Worm (Caenorhabditis elegans): ENCODE measurements around the gene W04G3.10.

The W04G3.10 gene

DNA sequence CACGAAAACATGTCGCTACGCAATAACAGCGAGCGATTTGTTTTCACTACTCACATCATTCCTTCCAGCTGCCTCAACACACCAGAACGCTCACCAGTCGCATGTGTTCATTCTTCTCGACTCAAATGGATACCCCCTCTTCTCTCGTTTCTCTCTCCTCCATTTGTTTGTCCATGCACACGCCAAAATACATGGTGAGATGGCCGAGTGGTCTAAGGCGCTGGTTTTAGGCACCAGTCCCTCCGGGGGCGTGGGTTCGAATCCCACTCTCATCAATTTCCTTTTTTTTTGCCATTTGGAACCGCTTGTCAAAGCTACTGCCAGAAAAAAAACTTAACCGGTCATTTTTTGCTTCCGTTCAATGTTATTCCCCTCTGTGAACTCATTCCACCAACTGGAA, 17.4 kb upstream of the W04G3.10 start (continued):
- TF ChIP-seq nhr-12 (tag; optimal IDR thresholded peaks at IDR 0.05) (no peak), ceh-28 (tag; optimal IDR thresholded peaks at IDR 0.05) (peak; percentile 67), unc-39 (tag; optimal IDR thresholded peaks at IDR 0.05) (no peak), pqm-1 (tag; optimal IDR thresholded peaks at IDR 0.05) (peak; percentile 19), mml-1 (tag; optimal IDR thresholded peaks at IDR 0.05) (no peak), ztf-11 (tag; optimal IDR thresholded peaks at IDR 0.05) (no peak), ceh-9 (tag; optimal IDR thresholded peaks at IDR 0.05) (no peak), ama-1 (optimal IDR thresholded peaks at IDR 0.05) (no peak), egl-27 (tag; optimal IDR thresholded peaks at IDR 0.05) (peak; percentile 6), elt-3 (tag; optimal IDR thresholded peaks at IDR 0.05) (peak in 1 of 3 experiments; percentile 58), mdl-1 (tag; optimal IDR thresholded peaks at IDR 0.05) (no peak), ceh-82 (tag; optimal IDR thresholded peaks at IDR 0.05) (peak; percentile 80), nhr-77 (tag; optimal IDR thresholded peaks at IDR 0.05) (peak; percentile 63), pha-4 (tag; optimal IDR thresholded peaks at IDR 0.05) (peak; percentile 47), nhr-25 (tag; optimal IDR thresholded peaks at IDR 0.05) (peak; percentile 69), skn-1 (tag; optimal IDR thresholded peaks at IDR 0.05) (peak; percentile 65), fkh-10 (GFP tag; optimal IDR thresholded peaks at IDR 0.05) (no peak), lin-15B (tag; optimal IDR thresholded peaks at IDR 0.05) (peak; percentile 16), lin-39 (tag; optimal IDR thresholded peaks at IDR 0.05) (peak; percentile 76), lsy-12 (tag; optimal IDR thresholded peaks at IDR 0.05) (peak; percentile 87)

DNA sequence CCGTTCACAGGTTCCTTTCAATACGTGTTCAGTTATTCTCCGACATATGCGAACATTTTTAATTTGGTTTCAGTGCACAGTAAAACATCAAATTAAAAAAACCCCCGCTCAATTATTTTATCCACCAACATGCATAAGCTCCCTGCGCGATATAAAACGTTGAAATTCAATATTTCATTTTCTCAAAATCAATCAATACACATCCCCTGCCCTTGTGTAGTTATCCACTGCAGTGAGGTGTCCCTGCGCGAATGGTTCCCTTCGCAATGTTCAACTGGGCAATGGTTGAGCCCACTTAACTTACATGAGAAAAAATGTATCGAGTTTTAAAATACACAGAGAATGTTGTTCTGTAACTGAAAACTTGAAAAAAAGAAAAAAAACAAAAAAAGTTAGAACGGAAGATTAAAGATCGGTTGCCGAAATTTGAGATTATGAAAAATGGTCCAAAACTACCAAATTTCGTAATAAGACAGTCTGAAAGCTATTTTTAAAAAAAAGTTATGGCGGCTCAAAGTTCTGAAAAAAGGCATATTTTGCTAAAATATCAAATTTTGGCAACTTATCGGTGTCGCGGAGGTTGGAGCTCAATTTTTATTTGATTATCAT, 16.0 kb upstream of the W04G3.10 start:
- TF ChIP-seq nhr-11 (tag; optimal IDR thresholded peaks at IDR 0.05) (peak; percentile 99), pha-4 (tag; optimal IDR thresholded peaks at IDR 0.05) (peak; percentile 99), elt-2 (tag; optimal IDR thresholded peaks at IDR 0.05) (peak; percentile 90), nfya-1 (tag; optimal IDR thresholded peaks at IDR 0.05; ENCODE audit: insufficient read depth) (peak; percentile 98), lsy-12 (tag; optimal IDR thresholded peaks at IDR 0.05) (peak; percentile 99), jun-1 (tag; optimal IDR thresholded peaks at IDR 0.05) (peak; percentile 100), ceh-9 (tag; optimal IDR thresholded peaks at IDR 0.05) (peak; percentile 97), elt-3 (tag; optimal IDR thresholded peaks at IDR 0.05) (peak; percentile 98 to 100 (median 100)), mdl-1 (tag; optimal IDR thresholded peaks at IDR 0.05) (peak; percentile 91), zag-1 (tag; optimal IDR thresholded peaks at IDR 0.05) (peak; percentile 99), fkh-10 (GFP tag; optimal IDR thresholded peaks at IDR 0.05) (peak; percentile 98), fos-1 (tag; optimal IDR thresholded peaks at IDR 0.05) (peak; percentile 98), skn-1 (tag; optimal IDR thresholded peaks at IDR 0.05) (peak; percentile 98), sea-2 (GFP tag; optimal IDR thresholded peaks at IDR 0.05) (peak; percentile 32), snpc-4 (tag; optimal IDR thresholded peaks at IDR 0.05) (peak; percentile 95), ztf-4 (tag; optimal IDR thresholded peaks at IDR 0.05) (peak; percentile 94), ceh-28 (tag; optimal IDR thresholded peaks at IDR 0.05) (peak; percentile 100), tbx-2 (tag; optimal IDR thresholded peaks at IDR 0.05) (peak; percentile 99), daf-12 (tag; optimal IDR thresholded peaks at IDR 0.05) (peak; percentile 100), aly-2 (tag; optimal IDR thresholded peaks at IDR 0.05) (peak; percentile 99), nhr-76 (tag; optimal IDR thresholded peaks at IDR 0.05) (peak; percentile 93), nhr-67 (tag; optimal IDR thresholded peaks at IDR 0.05) (peak; percentile 77), nhr-77 (tag; optimal IDR thresholded peaks at IDR 0.05) (peak; percentile 100), nhr-28 (tag; optimal IDR thresholded peaks at IDR 0.05) (peak; percentile 99), ztf-11 (tag; optimal IDR thresholded peaks at IDR 0.05) (peak; percentile 79), egl-27 (tag; optimal IDR thresholded peaks at IDR 0.05) (peak; percentile 98), R02D3.7 (tag; optimal IDR thresholded peaks at IDR 0.05) (peak; percentile 97), nhr-23 (tag; optimal IDR thresholded peaks at IDR 0.05) (peak; percentile 100), fkh-2 (tag; optimal IDR thresholded peaks at IDR 0.05) (peak; percentile 99), nhr-43 (tag; optimal IDR thresholded peaks at IDR 0.05; ENCODE audit: poor library complexity, severe bottlenecking) (peak; percentile 99), elt-1 (tag; optimal IDR thresholded peaks at IDR 0.05) (peak; percentile 75), unc-39 (tag; optimal IDR thresholded peaks at IDR 0.05) (peak; percentile 75), ceh-82 (tag; optimal IDR thresholded peaks at IDR 0.05) (peak; percentile 100), hmg-11 (tag; optimal IDR thresholded peaks at IDR 0.05) (peak; percentile 99), pqm-1 (tag; optimal IDR thresholded peaks at IDR 0.05) (peak; percentile 92), lin-15B (tag; optimal IDR thresholded peaks at IDR 0.05) (peak; percentile 56), nhr-12 (tag; optimal IDR thresholded peaks at IDR 0.05) (peak; percentile 58), egl-5 (tag; optimal IDR thresholded peaks at IDR 0.05) (peak; percentile 100), ceh-16 (tag; optimal IDR thresholded peaks at IDR 0.05) (peak; percentile 88), nhr-237 (tag; optimal IDR thresholded peaks at IDR 0.05) (peak; percentile 100), ZK546.5 (tag; optimal IDR thresholded peaks at IDR 0.05) (peak; percentile 77), lin-39 (tag; optimal IDR thresholded peaks at IDR 0.05) (peak; percentile 99), unc-62 (GFP tag; optimal IDR thresholded peaks at IDR 0.05) (peak; percentile 99), eor-1 (tag; optimal IDR thresholded peaks at IDR 0.05) (peak in 1 of 2 experiments; percentile 87), mml-1 (tag; optimal IDR thresholded peaks at IDR 0.05) (no peak), nhr-25 (tag; optimal IDR thresholded peaks at IDR 0.05) (peak; percentile 99), ama-1 (optimal IDR thresholded peaks at IDR 0.05) (no peak)

Measured in whole organism, L3 larva.